Worm (Caenorhabditis elegans) whole organism, L1 larva: ENCODE measurements around the gene ZC518.8.

ENCODE experiments used
- C04F5.9 ChIP-seq: sonication (generic microtip); optimal IDR thresholded peaks from 2 replicates; lab custom pipeline; 2016; ENCODE audit warnings: missing genetic modification characterization, missing compliant biosample characterization
- C34B4.2 ChIP-seq: sonication (generic microtip); optimal IDR thresholded peaks from 2 replicates; lab custom pipeline; 2017; ENCODE audit warnings: mild to moderate bottlenecking, missing genetic modification characterization, missing compliant biosample characterization
- F16B12.6 ChIP-seq: fragments of 150-350 bp; optimal IDR thresholded peaks from 2 replicates; lab custom pipeline; 2014; ENCODE audit warnings: missing biosample characterization, missing genetic modification characterization
- alr-1 ChIP-seq: fragments of 200-800 bp; sonication (Bioruptor generic); optimal IDR thresholded peaks from 2 replicates; lab custom pipeline; 2018; ENCODE audit warnings: borderline replicate concordance, mild to moderate bottlenecking, missing genetic modification characterization, missing compliant biosample characterization
- aly-2 ChIP-seq: fragments of 150-350 bp; optimal IDR thresholded peaks from 2 replicates; lab custom pipeline; 2014; ENCODE audit warnings: missing biosample characterization, missing genetic modification characterization
- blmp-1 ChIP-seq: fragments of 150-350 bp; optimal IDR thresholded peaks from 2 replicates; lab custom pipeline; 2014; ENCODE audit warnings: missing biosample characterization, missing genetic modification characterization
- ceh-63 ChIP-seq: fragments of 200-800 bp; sonication (Bioruptor generic); optimal IDR thresholded peaks from 2 replicates; lab custom pipeline; 2018; ENCODE audit warnings: mild to moderate bottlenecking, missing genetic modification characterization, missing compliant biosample characterization
- ceh-88 ChIP-seq: fragments of 200-800 bp; sonication (Bioruptor generic); IDR thresholded peaks from 2 replicates; pipeline ENCODE4 v1.3.6; 2022; ENCODE audit warnings: missing genetic modification characterization, missing compliant biosample characterization
- ces-1 ChIP-seq: fragments of 150-350 bp; optimal IDR thresholded peaks from 2 replicates; lab custom pipeline; 2014; ENCODE audit warnings: missing biosample characterization, missing genetic modification reagents, missing genetic modification characterization
- dpl-1 ChIP-seq, 3 experiments: fragments of 150-350 bp in 2 of 3; sonication (generic microtip) in 1 of 3; optimal IDR thresholded peaks; 2 replicates each; lab custom pipeline; 2014 to 2017; ENCODE audit warnings: missing biosample characterization in 3 of 3, missing genetic modification characterization in 3 of 3, missing genetic modification reagents in 3 of 3
- dsc-1 ChIP-seq: sonication (generic microtip); optimal IDR thresholded peaks from 2 replicates; lab custom pipeline; 2016; ENCODE audit warnings: mild to moderate bottlenecking, missing genetic modification characterization, missing compliant biosample characterization
- efl-3 ChIP-seq: fragments of 200-800 bp; sonication (Bioruptor generic); optimal IDR thresholded peaks from 2 replicates; lab custom pipeline; 2018; ENCODE audit warnings: mild to moderate bottlenecking, missing genetic modification characterization, missing compliant biosample characterization
- egl-13 ChIP-seq: sonication (generic microtip); optimal IDR thresholded peaks from 2 replicates; lab custom pipeline; 2016; ENCODE audit warnings: missing genotype, missing genetic modification reagents, missing genetic modification characterization, missing compliant biosample characterization
- egl-27 ChIP-seq, 2 experiments: fragments of 150-350 bp in 1 of 2; sonication (generic microtip); optimal IDR thresholded peaks; 3 replicates each; lab custom pipeline; 2017 to 2018; ENCODE audit warnings: missing biosample characterization in 2 of 2, missing genetic modification characterization in 2 of 2, missing genetic modification reagents in 2 of 2
- ets-5 ChIP-seq: fragments of 200-800 bp; sonication (Bioruptor generic); IDR thresholded peaks from 2 replicates; pipeline ENCODE4 v1.3.6; 2022; ENCODE audit warnings: missing genetic modification characterization, missing compliant biosample characterization
- fkh-10 ChIP-seq: sonication (generic microtip); optimal IDR thresholded peaks from 2 replicates; lab custom pipeline; 2017; ENCODE audit warnings: missing biosample characterization, missing genetic modification reagents, missing genetic modification characterization
- fkh-4 ChIP-seq: sonication (generic microtip); optimal IDR thresholded peaks from 2 replicates; lab custom pipeline; 2016; ENCODE audit warnings: missing compliant biosample characterization, missing genetic modification characterization, borderline replicate concordance
- grh-1 ChIP-seq: fragments of 200-800 bp; sonication (Bioruptor generic); IDR thresholded peaks from 2 replicates; pipeline ENCODE4 v1.3.6; 2022; ENCODE audit warnings: missing genetic modification reagents, missing genetic modification characterization, missing compliant biosample characterization
- hlh-4 ChIP-seq: sonication (generic microtip); optimal IDR thresholded peaks from 2 replicates; lab custom pipeline; 2016; ENCODE audit warnings: mild to moderate bottlenecking, missing genetic modification characterization, missing compliant biosample characterization
- irx-1 ChIP-seq: sonication (generic microtip); optimal IDR thresholded peaks from 2 replicates; lab custom pipeline; 2016; ENCODE audit warnings: missing genetic modification characterization, missing compliant biosample characterization
- isw-1 ChIP-seq: fragments of 200-800 bp; sonication (Bioruptor generic); IDR thresholded peaks from 2 replicates; pipeline ENCODE4 v1.3.6; 2022; ENCODE audit warnings: missing genetic modification characterization, missing compliant biosample characterization
- jun-1 ChIP-seq: fragments of 150-350 bp; optimal IDR thresholded peaks from 2 replicates; lab custom pipeline; 2014; ENCODE audit warnings: missing biosample characterization, missing genetic modification reagents, missing genetic modification characterization
- lin-13 ChIP-seq: fragments of 150-350 bp; optimal IDR thresholded peaks from 2 replicates; lab custom pipeline; 2014; ENCODE audit warnings: missing biosample characterization, missing genetic modification reagents, missing genetic modification characterization
- lin-15B ChIP-seq: fragments of 150-350 bp; sonication (generic microtip); optimal IDR thresholded peaks from 3 replicates; lab custom pipeline; 2014; ENCODE audit warnings: missing biosample characterization, missing genetic modification characterization
- lin-35 ChIP-seq, 2 experiments: fragments of 150-350 bp; optimal IDR thresholded peaks; 2 replicates each; lab custom pipeline; 2014; ENCODE audit warnings: missing biosample characterization in 2 of 2, missing genetic modification characterization in 2 of 2, missing genetic modification reagents in 2 of 2
- lin-39 ChIP-seq: fragments of 150-350 bp; optimal IDR thresholded peaks from 2 replicates; lab custom pipeline; 2014; ENCODE audit warnings: missing biosample characterization, missing genetic modification reagents, missing genetic modification characterization
- lir-3 ChIP-seq: sonication (generic microtip); optimal IDR thresholded peaks from 2 replicates; lab custom pipeline; 2016; ENCODE audit warnings: mild to moderate bottlenecking, missing genetic modification characterization, moderate library complexity, missing compliant biosample characterization; ENCODE audit not compliant: poor library complexity
- lsy-2 ChIP-seq, 2 experiments: fragments of 150-350 bp; optimal IDR thresholded peaks; 2 replicates each; lab custom pipeline; 2014; ENCODE audit warnings: missing biosample characterization in 2 of 2, missing genetic modification characterization in 2 of 2
- mab-9 ChIP-seq: fragments of 200-800 bp; sonication (Bioruptor generic); IDR thresholded peaks from 2 replicates; pipeline ENCODE4 v1.3.6; 2022; ENCODE audit warnings: missing genetic modification reagents, missing genetic modification characterization, missing compliant biosample characterization
- mef-2 ChIP-seq: fragments of 150-350 bp; optimal IDR thresholded peaks from 2 replicates; lab custom pipeline; 2014; ENCODE audit warnings: missing biosample characterization, missing genetic modification characterization
- mep-1 ChIP-seq: fragments of 150-350 bp; optimal IDR thresholded peaks from 2 replicates; lab custom pipeline; 2014; ENCODE audit warnings: missing biosample characterization, missing genetic modification characterization
- nhr-11 ChIP-seq: fragments of 150-350 bp; optimal IDR thresholded peaks from 2 replicates; lab custom pipeline; 2014; ENCODE audit warnings: missing biosample characterization, missing genetic modification characterization
- nhr-19 ChIP-seq: fragments of 200-800 bp; sonication (Bioruptor generic); conservative IDR thresholded peaks from 2 replicates; pipeline ENCODE4 v1.3.6; 2022; ENCODE audit warnings: missing genetic modification characterization, missing compliant biosample characterization
- nhr-28 ChIP-seq: fragments of 150-350 bp; optimal IDR thresholded peaks from 2 replicates; lab custom pipeline; 2014; ENCODE audit warnings: missing biosample characterization, missing genetic modification characterization
- nhr-47 ChIP-seq: sonication (generic microtip); optimal IDR thresholded peaks from 2 replicates; lab custom pipeline; 2016; ENCODE audit warnings: mild to moderate bottlenecking, missing genetic modification characterization, moderate library complexity, missing compliant biosample characterization
- nhr-71 ChIP-seq: sonication (generic microtip); optimal IDR thresholded peaks from 2 replicates; lab custom pipeline; 2016; ENCODE audit warnings: mild to moderate bottlenecking, missing genetic modification characterization, moderate library complexity, missing compliant biosample characterization
- nhr-76 ChIP-seq: sonication (generic microtip); optimal IDR thresholded peaks from 2 replicates; lab custom pipeline; 2017; ENCODE audit warnings: missing biosample characterization, missing genetic modification characterization
- nhr-77 ChIP-seq: fragments of 150-350 bp; optimal IDR thresholded peaks from 2 replicates; lab custom pipeline; 2014; ENCODE audit warnings: missing biosample characterization, missing genetic modification characterization
- nhr-84 ChIP-seq: sonication (generic microtip); optimal IDR thresholded peaks from 2 replicates; lab custom pipeline; 2017; ENCODE audit warnings: missing biosample characterization, missing genetic modification characterization
- pag-3 ChIP-seq: sonication (generic microtip); optimal IDR thresholded peaks from 2 replicates; lab custom pipeline; 2017; ENCODE audit warnings: missing genetic modification characterization, mild to moderate bottlenecking, missing compliant biosample characterization, antibody characterized with exemption, borderline replicate concordance; ENCODE audit not compliant: insufficient read depth
- pax-3 ChIP-seq: fragments of 200-800 bp; sonication (Bioruptor generic); optimal IDR thresholded peaks from 2 replicates; lab custom pipeline; 2018; ENCODE audit warnings: mild to moderate bottlenecking, missing genetic modification characterization, moderate library complexity, missing compliant biosample characterization
- rnt-1 ChIP-seq: sonication (generic microtip); optimal IDR thresholded peaks from 2 replicates; lab custom pipeline; 2016; ENCODE audit warnings: mild to moderate bottlenecking, missing genetic modification characterization, moderate library complexity, missing compliant biosample characterization
- skn-1 ChIP-seq: fragments of 150-350 bp; optimal IDR thresholded peaks from 2 replicates; lab custom pipeline; 2014; ENCODE audit warnings: missing biosample characterization, missing genetic modification characterization
- snu-23 ChIP-seq: sonication (generic microtip); optimal IDR thresholded peaks from 2 replicates; lab custom pipeline; 2016; ENCODE audit warnings: missing genetic modification characterization, missing compliant biosample characterization
- sox-4 ChIP-seq: sonication (generic microtip); optimal IDR thresholded peaks from 2 replicates; lab custom pipeline; 2016; ENCODE audit warnings: missing genetic modification characterization, missing compliant biosample characterization
- sptf-1 ChIP-seq: fragments of 150-350 bp; optimal IDR thresholded peaks from 2 replicates; lab custom pipeline; 2014; ENCODE audit warnings: missing biosample characterization, missing genetic modification characterization
- swsn-7 ChIP-seq: sonication (generic microtip); optimal IDR thresholded peaks from 2 replicates; lab custom pipeline; 2016; ENCODE audit warnings: missing genetic modification characterization, missing compliant biosample characterization
- unc-130 ChIP-seq: fragments of 150-350 bp; optimal IDR thresholded peaks from 2 replicates; lab custom pipeline; 2017; ENCODE audit warnings: missing biosample characterization, missing genetic modification characterization, inconsistent platforms
- unc-30 ChIP-seq: sonication (generic microtip); optimal IDR thresholded peaks from 2 replicates; lab custom pipeline; 2017; ENCODE audit warnings: missing biosample characterization, missing genetic modification characterization
- unc-62 ChIP-seq: fragments of 150-350 bp; optimal IDR thresholded peaks from 2 replicates; lab custom pipeline; 2014; ENCODE audit warnings: missing biosample characterization, missing genetic modification reagents, missing genetic modification characterization
- unc-86 ChIP-seq: sonication (generic microtip); optimal IDR thresholded peaks from 2 replicates; lab custom pipeline; 2016; ENCODE audit warnings: missing genetic modification characterization, missing compliant biosample characterization
- unc-98 ChIP-seq: fragments of 200-800 bp; sonication (Bioruptor generic); IDR thresholded peaks from 2 replicates; pipeline ENCODE4 v1.3.6; 2022; ENCODE audit warnings: missing genetic modification characterization, missing compliant biosample characterization
- vab-15 ChIP-seq: sonication (generic microtip); optimal IDR thresholded peaks from 2 replicates; lab custom pipeline; 2017; ENCODE audit warnings: missing genotype, mild to moderate bottlenecking, missing genetic modification characterization, missing compliant biosample characterization
- xbp-1 ChIP-seq: sonication (generic microtip); optimal IDR thresholded peaks from 2 replicates; lab custom pipeline; 2016; ENCODE audit warnings: missing genetic modification characterization, missing compliant biosample characterization

The ZC518.8 gene

ce11 chrIV:12335248-12335647 lies 26.5 kb downstream of the ZC518.8 start (continued):
- TF ChIP-seq isw-1 (GFP tag; lab: Robert Waterston, UW) (no peak), unc-86 (no peak), egl-13 (no peak), nhr-71 (peak; percentile 60), unc-62 (GFP tag; lab: Kevin White, UChicago) (no peak), dpl-1 (GFP tag; optimal IDR thresholded peaks at IDR 0.05; lab: Kevin White, UChicago) (peak in 2 of 3 experiments; percentile 1 to 36), lin-13 (no peak), mef-2 (tag; lab: Kevin White, UChicago) (no peak), efl-3 (GFP tag; lab: Kevin White, UChicago) (no peak), grh-1 (GFP tag; lab: Robert Waterston, UW) (no peak), unc-30 (tag; lab: Kevin White, UChicago) (no peak), F16B12.6 (peak; percentile 25), sptf-1 (tag; lab: Kevin White, UChicago) (no peak), unc-130 (tag; lab: Kevin White, UChicago) (peak; percentile 22), sox-4 (tag; lab: Kevin White, UChicago) (no peak), dsc-1 (tag; lab: Kevin White, UChicago) (peak; percentile 12), egl-27 (tag; optimal IDR thresholded peaks at IDR 0.05; lab: Kevin White, UChicago) (no peak), fkh-10 (GFP tag; lab: Kevin White, UChicago) (no peak), nhr-19 (GFP tag; lab: Robert Waterston, UW) (peak; percentile 22; the same call in 1 of the 2 replicates), blmp-1 (tag; lab: Kevin White, UChicago) (peak; percentile 32), lin-39 (tag; lab: Kevin White, UChicago) (no peak), pax-3 (tag; lab: Kevin White, UChicago) (no peak), mep-1 (tag; lab: Kevin White, UChicago) (peak; percentile 13), C04F5.9 (tag; lab: Kevin White, UChicago) (no peak), jun-1 (tag; lab: Kevin White, UChicago) (no peak), alr-1 (no peak), nhr-77 (tag; lab: Kevin White, UChicago) (no peak), irx-1 (no peak), nhr-11 (no peak), C34B4.2 (tag; lab: Kevin White, UChicago) (no peak), vab-15 (no peak), lir-3 (no peak), lin-35 (GFP tag; optimal IDR thresholded peaks at IDR 0.05; lab: Kevin White, UChicago) (no peak), lsy-2 (tag; optimal IDR thresholded peaks at IDR 0.05; lab: Kevin White, UChicago) (peak in 1 of 2 experiments; percentile 39), fkh-4 (no peak), ets-5 (GFP tag; lab: Robert Waterston, UW) (no peak), lin-15B (tag; lab: Kevin White, UChicago) (no peak), ceh-63 (GFP tag; lab: Kevin White, UChicago) (no peak), nhr-47 (no peak), unc-98 (no peak), xbp-1 (tag; lab: Kevin White, UChicago) (no peak), mab-9 (GFP tag; lab: Robert Waterston, UW) (no peak), skn-1 (no peak), snu-23 (peak; percentile 34), nhr-76 (tag; lab: Kevin White, UChicago) (no peak), nhr-84 (tag; lab: Kevin White, UChicago) (no peak), nhr-28 (tag; lab: Kevin White, UChicago) (no peak), ces-1 (no peak), rnt-1 (tag; lab: Kevin White, UChicago) (peak; percentile 54), aly-2 (tag; lab: Kevin White, UChicago) (no peak), ceh-88 (GFP tag; lab: Robert Waterston, UW) (no peak), hlh-4 (tag; lab: Kevin White, UChicago) (no peak), pag-3 (tag; lab: Kevin White, UChicago) (no peak), swsn-7 (tag; lab: Kevin White, UChicago) (no peak)
